Worm (Caenorhabditis elegans) whole organism, young adult: ENCODE results near the gene col-162.
A peak's percentile ranks its signal among the peaks of the same experiment; 100 is the strongest.

Experiments
- B0261.1 ChIP-seq: sonication (generic microtip); optimal IDR thresholded peaks from 2 replicates; lab custom pipeline; 2016; ENCODE audit warnings: mild to moderate bottlenecking, missing genetic modification characterization, moderate library complexity, missing compliant biosample characterization
- C06A6.2 ChIP-seq: fragments of 200-800 bp; sonication (Bioruptor generic); conservative IDR thresholded peaks from 2 replicates; pipeline ENCODE4 v1.3.6; 2022; ENCODE audit warnings: missing genetic modification characterization, missing compliant biosample characterization
- C17E4.6 ChIP-seq: fragments of 200-800 bp; sonication (Bioruptor generic); IDR thresholded peaks from 2 replicates; pipeline ENCODE4 v1.3.6; 2022; ENCODE audit warnings: missing genetic modification reagents, missing genetic modification characterization, missing compliant biosample characterization
- F33H1.4 ChIP-seq: fragments of 200-800 bp; sonication (Bioruptor generic); IDR thresholded peaks from 2 replicates; pipeline ENCODE4 v1.3.6; 2022; ENCODE audit warnings: missing genetic modification reagents, missing genetic modification characterization, missing compliant biosample characterization
- F57C9.4 ChIP-seq: sonication (generic microtip); optimal IDR thresholded peaks from 2 replicates; lab custom pipeline; 2017; ENCODE audit warnings: mild to moderate bottlenecking, missing genetic modification characterization, missing compliant biosample characterization
- K11D2.4 ChIP-seq: fragments of 200-800 bp; sonication (Bioruptor generic); IDR thresholded peaks from 2 replicates; pipeline ENCODE4 v1.3.6; 2022; ENCODE audit warnings: missing genetic modification reagents, missing genetic modification characterization, missing compliant biosample characterization
- K12H6.12 ChIP-seq: fragments of 200-800 bp; sonication (Bioruptor generic); optimal IDR thresholded peaks from 2 replicates; lab custom pipeline; 2018; ENCODE audit warnings: mild to moderate bottlenecking, missing genetic modification characterization, missing compliant biosample characterization
- Y95B8A.8 ChIP-seq: fragments of 200-800 bp; sonication (Bioruptor generic); IDR thresholded peaks from 2 replicates; pipeline ENCODE4 v1.3.6; 2022; ENCODE audit warnings: missing genetic modification reagents, missing genetic modification characterization, missing compliant biosample characterization
- ZK185.1 ChIP-seq: sonication (generic microtip); optimal IDR thresholded peaks from 2 replicates; lab custom pipeline; 2016; ENCODE audit warnings: mild to moderate bottlenecking, missing genetic modification characterization, missing compliant biosample characterization; ENCODE audit not compliant: poor library complexity, severe bottlenecking
- aptf-2 ChIP-seq: fragments of 200-800 bp; sonication (Bioruptor generic); conservative IDR thresholded peaks from 2 replicates; pipeline ENCODE4 v1.3.6; 2022; ENCODE audit warnings: missing genetic modification reagents, missing genetic modification characterization, missing compliant biosample characterization
- aptf-3 ChIP-seq: fragments of 200-800 bp; sonication (Bioruptor generic); IDR thresholded peaks from 2 replicates; pipeline ENCODE4 v1.3.6; 2022; ENCODE audit warnings: missing genetic modification characterization, missing compliant biosample characterization
- ceh-27 ChIP-seq: fragments of 200-800 bp; sonication (Bioruptor generic); optimal IDR thresholded peaks from 2 replicates; lab custom pipeline; 2018; ENCODE audit warnings: mild to moderate bottlenecking, missing genetic modification characterization, moderate library complexity, missing compliant biosample characterization
- ceh-58 ChIP-seq: fragments of 200-800 bp; sonication (Bioruptor generic); IDR thresholded peaks from 2 replicates; pipeline ENCODE4 v1.3.6; 2022; ENCODE audit warnings: missing genetic modification characterization, missing compliant biosample characterization
- ceh-91 ChIP-seq: fragments of 200-800 bp; sonication (Bioruptor generic); IDR thresholded peaks from 2 replicates; pipeline ENCODE4 v1.3.6; 2022; ENCODE audit warnings: missing genetic modification reagents, missing genetic modification characterization, missing compliant biosample characterization
- chd-7 ChIP-seq: sonication (generic microtip); optimal IDR thresholded peaks from 2 replicates; lab custom pipeline; 2016; ENCODE audit warnings: mild to moderate bottlenecking, missing genetic modification characterization, moderate library complexity, missing compliant biosample characterization
- dox-1 ChIP-seq: fragments of 200-800 bp; sonication (Bioruptor generic); IDR thresholded peaks from 2 replicates; pipeline ENCODE4 v1.3.6; 2022; ENCODE audit warnings: missing genetic modification reagents, missing genetic modification characterization, missing compliant biosample characterization
- dpff-1 ChIP-seq: sonication (generic microtip); optimal IDR thresholded peaks from 2 replicates; lab custom pipeline; 2017; ENCODE audit warnings: mild to moderate bottlenecking, missing genetic modification characterization, missing compliant biosample characterization
- dpl-1 ChIP-seq: fragments of 150-350 bp; optimal IDR thresholded peaks from 2 replicates; lab custom pipeline; 2014; ENCODE audit warnings: missing biosample characterization, missing genetic modification reagents, missing genetic modification characterization
- egl-18 ChIP-seq: fragments of 200-800 bp; sonication (Bioruptor generic); IDR thresholded peaks from 2 replicates; pipeline ENCODE4 v1.3.6; 2022; ENCODE audit warnings: missing genetic modification reagents, missing genetic modification characterization, missing compliant biosample characterization
- egrh-3 ChIP-seq: fragments of 200-800 bp; sonication (Bioruptor generic); IDR thresholded peaks from 2 replicates; pipeline ENCODE4 v1.3.6; 2022; ENCODE audit warnings: missing genetic modification reagents, missing genetic modification characterization, missing compliant biosample characterization
- gei-17 ChIP-seq: fragments of 200-800 bp; sonication (Bioruptor generic); optimal IDR thresholded peaks from 2 replicates; lab custom pipeline; 2018; ENCODE audit warnings: mild to moderate bottlenecking, missing genetic modification characterization, missing compliant biosample characterization
- hrde-1 ChIP-seq: sonication (generic microtip); optimal IDR thresholded peaks from 2 replicates; lab custom pipeline; 2016; ENCODE audit warnings: missing genetic modification characterization, mild to moderate bottlenecking, missing compliant biosample characterization, moderate library complexity, missing genotype, missing genetic modification reagents, borderline replicate concordance
- lin-26 ChIP-seq: fragments of 200-800 bp; sonication (Bioruptor generic); IDR thresholded peaks from 2 replicates; pipeline ENCODE4 v1.3.6; 2022; ENCODE audit warnings: missing genetic modification reagents, missing genetic modification characterization, missing compliant biosample characterization
- lir-1 ChIP-seq: fragments of 200-800 bp; sonication (Bioruptor generic); conservative IDR thresholded peaks from 2 replicates; pipeline ENCODE4 v1.3.6; 2022; ENCODE audit warnings: missing genetic modification reagents, missing genetic modification characterization, missing compliant biosample characterization
- lsy-27 ChIP-seq: sonication (generic microtip); optimal IDR thresholded peaks from 2 replicates; lab custom pipeline; 2017; ENCODE audit warnings: missing genetic modification characterization, mild to moderate bottlenecking, missing compliant biosample characterization, antibody characterized with exemption, missing genotype, borderline replicate concordance; ENCODE audit not compliant: insufficient read depth
- madf-10 ChIP-seq: sonication (generic microtip); optimal IDR thresholded peaks from 2 replicates; lab custom pipeline; 2016; ENCODE audit warnings: mild to moderate bottlenecking, missing genetic modification characterization, missing compliant biosample characterization
- mxl-1 ChIP-seq: sonication (generic microtip); optimal IDR thresholded peaks from 2 replicates; lab custom pipeline; 2016; ENCODE audit warnings: missing genetic modification characterization, missing compliant biosample characterization
- nfyb-1 ChIP-seq: fragments of 200-800 bp; sonication (Bioruptor generic); IDR thresholded peaks from 2 replicates; pipeline ENCODE4 v1.3.6; 2022; ENCODE audit warnings: missing genetic modification reagents, missing genetic modification characterization, missing compliant biosample characterization
- nhr-27 ChIP-seq: fragments of 200-800 bp; sonication (Bioruptor generic); optimal IDR thresholded peaks from 2 replicates; lab custom pipeline; 2018; ENCODE audit warnings: mild to moderate bottlenecking, missing genetic modification characterization, moderate library complexity, missing compliant biosample characterization
- nhr-90 ChIP-seq: sonication (generic microtip); optimal IDR thresholded peaks from 2 replicates; lab custom pipeline; 2016; ENCODE audit warnings: missing genotype, mild to moderate bottlenecking, missing genetic modification characterization, missing compliant biosample characterization
- rcor-1 ChIP-seq: fragments of 200-800 bp; sonication (Bioruptor generic); IDR thresholded peaks from 2 replicates; pipeline ENCODE4 v1.3.6; 2022; ENCODE audit warnings: missing genetic modification reagents, missing genetic modification characterization, missing compliant biosample characterization
- repo-1 ChIP-seq: sonication (generic microtip); optimal IDR thresholded peaks from 2 replicates; lab custom pipeline; 2017; ENCODE audit warnings: mild to moderate bottlenecking, missing genetic modification characterization, missing compliant biosample characterization
- rpc-1 ChIP-seq, 2 experiments: fragments of 150-350 bp in 1 of 2; sonication (generic microtip) in 1 of 2; optimal IDR thresholded peaks; 2 replicates each; lab custom pipeline; 2014 to 2018; ENCODE audit warnings: missing biosample characterization in 1 of 2, missing genetic modification characterization in 1 of 2, missing genetic modification reagents in 1 of 2, missing genotype in 1 of 2
- sea-2 ChIP-seq: fragments of 200-800 bp; sonication (Bioruptor generic); IDR thresholded peaks from 2 replicates; pipeline ENCODE4 v1.3.6; 2022; ENCODE audit warnings: missing genetic modification characterization, missing compliant biosample characterization
- somi-1 ChIP-seq: fragments of 200-800 bp; sonication (Bioruptor generic); optimal IDR thresholded peaks from 2 replicates; lab custom pipeline; 2018; ENCODE audit warnings: mild to moderate bottlenecking, missing genetic modification characterization, missing compliant biosample characterization
- unc-62 ChIP-seq: fragments of 150-350 bp; optimal IDR thresholded peaks from 2 replicates; lab custom pipeline; 2014; ENCODE audit warnings: missing biosample characterization, missing genetic modification reagents, missing genetic modification characterization
- zfh-2 ChIP-seq: fragments of 200-800 bp; sonication (Bioruptor generic); conservative IDR thresholded peaks from 2 replicates; pipeline ENCODE4 v1.3.6; 2022; ENCODE audit warnings: missing genetic modification reagents, missing genetic modification characterization, missing compliant biosample characterization
- ztf-26 ChIP-seq: sonication (generic microtip); optimal IDR thresholded peaks from 2 replicates; lab custom pipeline; 2017; ENCODE audit warnings: missing genetic modification characterization, missing compliant biosample characterization
- ztf-28 ChIP-seq: fragments of 200-800 bp; sonication (Bioruptor generic); IDR thresholded peaks from 2 replicates; pipeline ENCODE4 v1.3.6; 2022; ENCODE audit warnings: missing genetic modification reagents, missing genetic modification characterization, missing compliant biosample characterization

Gene col-162

ce11 chrV:13441661-13442060 is at the start of gene col-162:
col-162 (plus strand) TSS chrV:13441961.
- no peak for TF ChIP-seq ceh-27 (GFP tag; lab: Kevin White, UChicago)
- no peak for TF ChIP-seq repo-1
- TF ChIP-seq K11D2.4 (GFP tag; lab: Robert Waterston, UW) = no peak
- no peak for TF ChIP-seq lin-26
- TF ChIP-seq dpff-1 (tag; lab: Kevin White, UChicago) = no peak
- no peak for TF ChIP-seq egl-18
- no peak for TF ChIP-seq nhr-90 (tag; lab: Kevin White, UChicago)
- TF ChIP-seq unc-62 (GFP tag; lab: Kevin White, UChicago) = no peak
- TF ChIP-seq gei-17 (GFP tag; lab: Kevin White, UChicago) = no peak
- TF ChIP-seq madf-10 (tag; lab: Kevin White, UChicago) = no peak
- TF ChIP-seq ceh-91 (GFP tag; lab: Robert Waterston, UW) = no peak
- no peak for TF ChIP-seq B0261.1
- TF ChIP-seq Y95B8A.8 (GFP tag; lab: Robert Waterston, UW) = no peak
- no peak for TF ChIP-seq F57C9.4 (tag; lab: Kevin White, UChicago)
- TF ChIP-seq ztf-28 (GFP tag; lab: Robert Waterston, UW) = no peak
- TF ChIP-seq sea-2 (GFP tag; lab: Robert Waterston, UW) = no peak
- TF ChIP-seq hrde-1 (tag; lab: Kevin White, UChicago) = no peak
- TF ChIP-seq ceh-58 (GFP tag; lab: Robert Waterston, UW) = no peak
- no peak for TF ChIP-seq lsy-27 (tag; lab: Kevin White, UChicago)

ce11 chrV:13393333-13393803 is 48.4 kb upstream of the col-162 start:
- no peak for TF ChIP-seq C06A6.2 (GFP tag; lab: Robert Waterston, UW)
- no peak for TF ChIP-seq aptf-3 (GFP tag; lab: Robert Waterston, UW)
- 0 out of 2 replicates have a peak, but pooled peaks have one; percentile 13 for TF ChIP-seq K11D2.4 (GFP tag; lab: Robert Waterston, UW)
- no peak for TF ChIP-seq mxl-1 (tag; lab: Kevin White, UChicago)
- TF ChIP-seq aptf-2 (GFP tag; lab: Robert Waterston, UW) = no peak
- no peak for TF ChIP-seq ZK185.1 (tag; lab: Kevin White, UChicago)
- TF ChIP-seq somi-1 (GFP tag; lab: Kevin White, UChicago) = peak; percentile 53
- TF ChIP-seq rcor-1 (GFP tag; lab: Robert Waterston, UW) = no peak
- no peak for TF ChIP-seq rpc-1 (optimal IDR thresholded peaks at IDR 0.05; lab: Kevin White, UChicago)
- no peak for TF ChIP-seq rpc-1 (tag; optimal IDR thresholded peaks at IDR 0.05; lab: Kevin White, UChicago)
- TF ChIP-seq zfh-2 (GFP tag; lab: Robert Waterston, UW) = peak; percentile 91
- no peak for TF ChIP-seq nhr-27
- no peak for TF ChIP-seq madf-10 (tag; lab: Kevin White, UChicago)
- TF ChIP-seq egrh-3 (GFP tag; lab: Robert Waterston, UW) = peak; percentile 16; the same call in 1 of the 2 replicates
- peak; percentile 8 for TF ChIP-seq ztf-26
- no peak for TF ChIP-seq lir-1 (GFP tag; lab: Robert Waterston, UW)
- 0 out of 2 replicates have a peak, but pooled peaks have one; percentile 27 for TF ChIP-seq nfyb-1 (GFP tag; lab: Robert Waterston, UW)
- peak; percentile 55 for TF ChIP-seq dox-1 (GFP tag; lab: Robert Waterston, UW)
- TF ChIP-seq dpl-1 (GFP tag; lab: Kevin White, UChicago) = no peak
- peak; percentile 26 for TF ChIP-seq K12H6.12 (tag; lab: Kevin White, UChicago)
- TF ChIP-seq F33H1.4 (GFP tag; lab: Robert Waterston, UW) = no peak
- peak; percentile 3 for TF ChIP-seq chd-7 (tag; lab: Kevin White, UChicago)
- TF ChIP-seq C17E4.6 (GFP tag; lab: Robert Waterston, UW) = no peak
